Worm (Caenorhabditis elegans) whole organism, mixed stage, embryonic: ENCODE data around the gene athp-3.

Experiments
- lsy-2 ChIP-seq: fragments of 150-350 bp; optimal IDR thresholded peaks from 2 replicates; lab custom pipeline; 2014; ENCODE audit warnings: missing biosample characterization, missing genetic modification characterization
- mls-2 ChIP-seq: sonication (generic microtip); optimal IDR thresholded peaks from 2 replicates; lab custom pipeline; 2016; ENCODE audit warnings: mild to moderate bottlenecking, missing genetic modification characterization, moderate library complexity, missing compliant biosample characterization
- nhr-2 ChIP-seq: fragments of 150-350 bp; optimal IDR thresholded peaks from 2 replicates; lab custom pipeline; 2014; ENCODE audit warnings: missing biosample characterization, missing genetic modification characterization
- nhr-237 ChIP-seq: fragments of 150-350 bp; optimal IDR thresholded peaks from 2 replicates; lab custom pipeline; 2014; ENCODE audit warnings: missing biosample characterization, missing genetic modification characterization
- tbx-8 ChIP-seq: fragments of 200-800 bp; sonication (Bioruptor generic); optimal IDR thresholded peaks from 2 replicates; lab custom pipeline; 2018; ENCODE audit warnings: mild to moderate bottlenecking, missing genetic modification characterization, moderate library complexity, missing compliant biosample characterization
- zip-8 ChIP-seq: fragments of 150-350 bp; optimal IDR thresholded peaks from 2 replicates; lab custom pipeline; 2014; ENCODE audit warnings: missing biosample characterization, missing genetic modification characterization
- ztf-11 ChIP-seq: fragments of 150-350 bp; optimal IDR thresholded peaks from 2 replicates; lab custom pipeline; 2014; ENCODE audit warnings: missing biosample characterization, missing genetic modification characterization

Gene athp-3

DNA sequence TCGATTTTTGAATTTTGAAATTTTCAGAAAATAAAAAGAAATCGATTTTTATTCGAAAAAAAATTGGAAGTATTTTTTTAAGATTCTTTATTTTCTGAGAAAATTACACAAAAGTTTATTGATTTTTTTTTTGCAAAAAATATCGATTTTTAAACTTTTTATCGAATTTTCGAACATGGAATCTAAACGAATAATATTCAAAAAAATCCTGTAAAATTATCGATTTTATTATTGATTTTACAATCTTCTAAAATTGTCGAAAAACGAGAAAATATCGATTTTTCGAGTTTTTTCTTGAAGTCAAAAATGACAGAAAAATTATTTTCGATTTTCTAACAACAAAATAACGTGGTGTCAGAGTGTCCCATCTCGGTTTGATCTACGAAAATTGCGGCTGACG, 42.4 kb downstream of the athp-3 start:
- TF ChIP-seq tbx-8 (GFP tag; lab: Kevin White, UChicago) (no peak), zip-8 (tag; lab: Kevin White, UChicago) (no peak), nhr-2 (tag; lab: Kevin White, UChicago) (no peak), ztf-11 (no peak), lsy-2 (tag; lab: Kevin White, UChicago) (no peak), mls-2 (tag; lab: Kevin White, UChicago) (no peak), nhr-237 (no peak)
